Fruit fly (Drosophila melanogaster) whole organism, embryonic: Measurements from ENCODE around the gene CG31050.

Experiments
- CG10321 ChIP-seq: fragments of 200-800 bp; sonication (Bioruptor generic); IDR thresholded peaks from 2 replicates; pipeline ENCODE4 v1.3.6; 2022; ENCODE audit warnings: missing biosample characterization, missing genetic modification characterization
- CG10366 ChIP-seq: fragments of 200-800 bp; sonication (Bioruptor generic); IDR thresholded peaks from 2 replicates; pipeline ENCODE4 v1.3.6; 2022; ENCODE audit warnings: missing biosample characterization, missing genetic modification characterization
- CG13287 ChIP-seq: fragments of 200-800 bp; sonication (Bioruptor generic); IDR thresholded peaks from 2 replicates; pipeline ENCODE4 v1.3.6; 2022; ENCODE audit warnings: missing biosample characterization, missing genetic modification characterization; ENCODE audit not compliant: partially characterized antibody
- CG13775 ChIP-seq: fragments of 200-800 bp; sonication (Bioruptor generic); optimal IDR thresholded peaks from 3 replicates; lab custom pipeline; 2017; ENCODE audit warnings: missing biosample characterization, mild to moderate bottlenecking, missing genetic modification characterization
- CG13894 ChIP-seq: fragments of 200-800 bp; sonication (Bioruptor generic); optimal IDR thresholded peaks from 3 replicates; lab custom pipeline; 2018; ENCODE audit warnings: missing biosample characterization, mild to moderate bottlenecking, missing genetic modification characterization, moderate library complexity
- CG16815 ChIP-seq: fragments of 200-800 bp; sonication (Bioruptor generic); optimal IDR thresholded peaks from 3 replicates; lab custom pipeline; 2017; ENCODE audit warnings: missing biosample characterization, mild to moderate bottlenecking, missing genetic modification characterization
- CG16863 ChIP-seq: fragments of 200-800 bp; sonication (Bioruptor generic); optimal IDR thresholded peaks from 3 replicates; lab custom pipeline; 2016; ENCODE audit warnings: missing biosample characterization, missing genetic modification characterization
- CG17359 ChIP-seq: fragments of 200-800 bp; sonication (Bioruptor generic); optimal IDR thresholded peaks from 3 replicates; lab custom pipeline; 2018; ENCODE audit warnings: missing biosample characterization, mild to moderate bottlenecking, missing genetic modification characterization, moderate library complexity
- CG17568 ChIP-seq: fragments of 200-800 bp; sonication (Bioruptor generic); optimal IDR thresholded peaks from 2 replicates; lab custom pipeline; 2018; ENCODE audit warnings: missing biosample characterization, mild to moderate bottlenecking, missing genetic modification characterization, moderate library complexity
- CG2202 ChIP-seq: fragments of 200-800 bp; sonication (Bioruptor generic); optimal IDR thresholded peaks from 2 replicates; lab custom pipeline; 2018; ENCODE audit warnings: missing biosample characterization, mild to moderate bottlenecking, missing genetic modification characterization
- CG30403 ChIP-seq: fragments of 200-800 bp; sonication (Bioruptor generic); optimal IDR thresholded peaks from 3 replicates; lab custom pipeline; 2016; ENCODE audit warnings: missing biosample characterization, missing genetic modification characterization
- CG30431 ChIP-seq: fragments of 200-800 bp; sonication (Bioruptor generic); optimal IDR thresholded peaks from 2 replicates; lab custom pipeline; 2017; ENCODE audit warnings: missing biosample characterization, missing genetic modification characterization
- CG3407 ChIP-seq: fragments of 200-800 bp; sonication (Bioruptor generic); optimal IDR thresholded peaks from 2 replicates; lab custom pipeline; 2018; ENCODE audit warnings: missing biosample characterization, mild to moderate bottlenecking, missing genetic modification characterization
- CG34422 ChIP-seq: fragments of 200-800 bp; sonication (Bioruptor generic); IDR thresholded peaks from 3 replicates; pipeline ENCODE4 v1.3.6; 2022; ENCODE audit warnings: missing biosample characterization, missing genetic modification characterization
- CG4360 ChIP-seq: fragments of 200-800 bp; sonication (Bioruptor generic); IDR thresholded peaks from 2 replicates; pipeline ENCODE4 v1.3.6; 2022; ENCODE audit warnings: missing biosample characterization, missing genetic modification characterization
- CG6791 ChIP-seq: fragments of 200-800 bp; sonication (Bioruptor generic); IDR thresholded peaks from 3 replicates; pipeline ENCODE4 v1.3.6; 2022; ENCODE audit warnings: missing biosample characterization, missing genetic modification characterization; ENCODE audit not compliant: partially characterized antibody
- CG7786 ChIP-seq: fragments of 200-800 bp; sonication (Bioruptor generic); optimal IDR thresholded peaks from 2 replicates; lab custom pipeline; 2016; ENCODE audit warnings: missing biosample characterization, missing genetic modification characterization
- CG7987 ChIP-seq: fragments of 200-800 bp; sonication (Bioruptor generic); optimal IDR thresholded peaks from 2 replicates; lab custom pipeline; 2018; ENCODE audit warnings: missing biosample characterization, mild to moderate bottlenecking, missing genetic modification characterization, moderate library complexity
- CG9817 ChIP-seq: fragments of 200-800 bp; sonication (Bioruptor generic); optimal IDR thresholded peaks from 2 replicates; lab custom pipeline; 2018; ENCODE audit warnings: missing biosample characterization, mild to moderate bottlenecking, missing genetic modification characterization, moderate library complexity
- CkIIα-i1 ChIP-seq: fragments of 200-800 bp; sonication (Bioruptor generic); IDR thresholded peaks from 2 replicates; pipeline ENCODE4 v1.3.6; 2022; ENCODE audit warnings: missing biosample characterization, missing genetic modification characterization
- Dfd ChIP-seq, 2 experiments: fragments of >200 bp; optimal IDR thresholded peaks; 2 replicates each; lab custom pipeline; 2017; ENCODE audit warnings: missing biosample characterization in 2 of 2, missing genetic modification characterization in 2 of 2
- Dip2 ChIP-seq: fragments of 200-800 bp; sonication (Bioruptor generic); IDR thresholded peaks from 2 replicates; pipeline ENCODE4 v1.3.6; 2022; ENCODE audit warnings: missing biosample characterization, missing genetic modification characterization
- Doc2 ChIP-seq: fragments of 200-800 bp; sonication (Bioruptor generic); IDR thresholded peaks from 2 replicates; pipeline ENCODE4 v1.3.6; 2022; ENCODE audit warnings: missing biosample characterization, missing genetic modification characterization
- Drgx ChIP-seq: fragments of 200-800 bp; sonication (Bioruptor generic); IDR thresholded peaks from 2 replicates; pipeline ENCODE4 v1.3.6; 2022; ENCODE audit warnings: missing biosample characterization, missing genetic modification characterization
- Fer3 ChIP-seq: fragments of 200-800 bp; sonication (Bioruptor generic); optimal IDR thresholded peaks from 2 replicates; lab custom pipeline; 2018; ENCODE audit warnings: missing biosample characterization, mild to moderate bottlenecking, missing genetic modification characterization, moderate library complexity
- Gsc ChIP-seq: fragments of 200-800 bp; sonication (Bioruptor generic); IDR thresholded peaks from 2 replicates; pipeline ENCODE4 v1.3.6; 2022; ENCODE audit warnings: missing biosample characterization, missing genetic modification characterization
- MESR4 ChIP-seq: fragments of 200-800 bp; sonication (Bioruptor generic); optimal IDR thresholded peaks from 2 replicates; lab custom pipeline; 2018; ENCODE audit warnings: missing biosample characterization, mild to moderate bottlenecking, missing genetic modification characterization, moderate library complexity
- Trl ChIP-seq, 3 experiments: fragments of >200 bp in 2 of 3; fragments of 200-800 bp in 1 of 3; sonication (Bioruptor generic) in 1 of 3; optimal IDR thresholded peaks; 2 replicates in 1 of 3; 3 replicates in 2 of 3; lab custom pipeline; 2016 to 2017; ENCODE audit warnings: missing biosample characterization in 1 of 3, missing genetic modification characterization in 1 of 3
- Usf ChIP-seq: fragments of 200-800 bp; sonication (Bioruptor generic); optimal IDR thresholded peaks from 2 replicates; lab custom pipeline; 2017; ENCODE audit warnings: missing genotype, missing biosample characterization, missing genetic modification characterization
- bab2 ChIP-seq: fragments of 200-800 bp; sonication (Bioruptor generic); optimal IDR thresholded peaks from 2 replicates; lab custom pipeline; 2016; ENCODE audit warnings: missing biosample characterization, missing genetic modification characterization
- bcd ChIP-seq: fragments of 200-800 bp; sonication (Bioruptor generic); optimal IDR thresholded peaks from 2 replicates; lab custom pipeline; 2017; ENCODE audit warnings: missing biosample characterization, mild to moderate bottlenecking, missing genetic modification characterization
- btn ChIP-seq: fragments of 200-800 bp; sonication (Bioruptor generic); optimal IDR thresholded peaks from 2 replicates; lab custom pipeline; 2016; ENCODE audit warnings: missing biosample characterization, missing genetic modification characterization
- cas ChIP-seq: fragments of 200-800 bp; sonication (Bioruptor generic); IDR thresholded peaks from 2 replicates; pipeline ENCODE4 v1.3.6; 2022; ENCODE audit warnings: missing biosample characterization, missing genetic modification characterization
- cg ChIP-seq: fragments of 200-800 bp; sonication (Bioruptor generic); optimal IDR thresholded peaks from 3 replicates; lab custom pipeline; 2019; ENCODE audit warnings: missing biosample characterization, mild to moderate bottlenecking, missing genetic modification characterization, moderate library complexity
- dan ChIP-seq: fragments of 200-800 bp; sonication (Bioruptor generic); IDR thresholded peaks from 2 replicates; pipeline ENCODE4 v1.3.6; 2022; ENCODE audit warnings: missing biosample characterization, missing genetic modification characterization
- dysf ChIP-seq: fragments of 200-800 bp; sonication (Bioruptor generic); IDR thresholded peaks from 3 replicates; pipeline ENCODE4 v1.3.6; 2022; ENCODE audit warnings: missing biosample characterization, missing genetic modification characterization
- fd102C ChIP-seq: fragments of 200-800 bp; sonication (Bioruptor generic); optimal IDR thresholded peaks from 2 replicates; lab custom pipeline; 2018; ENCODE audit warnings: missing biosample characterization, mild to moderate bottlenecking, missing genetic modification characterization, moderate library complexity
- ham ChIP-seq: fragments of 200-800 bp; sonication (Bioruptor generic); IDR thresholded peaks from 2 replicates; pipeline ENCODE4 v1.3.6; 2022; ENCODE audit warnings: missing biosample characterization, missing genetic modification characterization
- hkb ChIP-seq, 2 experiments: fragments of 200-800 bp in 1 of 2; fragments of >200 bp in 1 of 2; sonication (Bioruptor generic) in 1 of 2; IDR thresholded peaks in 1 of 2; optimal IDR thresholded peaks in 1 of 2; 2 replicates each; pipeline versions ENCODE4 v1.3.6 to Lab custom; 2017 to 2022; ENCODE audit warnings: missing biosample characterization in 1 of 2, missing genetic modification characterization in 1 of 2
- lab ChIP-seq: fragments of 200-800 bp; sonication (Bioruptor generic); optimal IDR thresholded peaks from 3 replicates; lab custom pipeline; 2017; ENCODE audit warnings: missing biosample characterization, missing genetic modification characterization, mild to moderate bottlenecking, moderate library complexity, missing genetic modification reagents
- oc ChIP-seq: fragments of 200-800 bp; sonication (Bioruptor generic); optimal IDR thresholded peaks from 2 replicates; lab custom pipeline; 2018; ENCODE audit warnings: missing biosample characterization, mild to moderate bottlenecking, missing genetic modification characterization, moderate library complexity
- phol ChIP-seq: fragments of 200-800 bp; sonication (Bioruptor generic); optimal IDR thresholded peaks from 3 replicates; lab custom pipeline; 2018; ENCODE audit warnings: missing biosample characterization, mild to moderate bottlenecking, missing genetic modification characterization, moderate library complexity
- ro ChIP-seq: fragments of 200-800 bp; sonication (Bioruptor generic); IDR thresholded peaks from 2 replicates; pipeline ENCODE4 v1.3.6; 2022; ENCODE audit warnings: missing biosample characterization, missing genetic modification characterization
- shn ChIP-seq: fragments of 200-800 bp; sonication (Bioruptor generic); optimal IDR thresholded peaks from 3 replicates; lab custom pipeline; 2016; ENCODE audit warnings: missing biosample characterization, missing genetic modification characterization
- slp2 ChIP-seq: fragments of 200-800 bp; sonication (Bioruptor generic); optimal IDR thresholded peaks from 2 replicates; lab custom pipeline; 2016; ENCODE audit warnings: missing biosample characterization, missing genetic modification characterization
- sr ChIP-seq: fragments of 200-800 bp; sonication (Bioruptor generic); IDR thresholded peaks from 3 replicates; pipeline ENCODE4 v1.3.6; 2022; ENCODE audit warnings: missing biosample characterization, missing genetic modification characterization
- tx ChIP-seq: fragments of 200-800 bp; sonication (Bioruptor generic); optimal IDR thresholded peaks from 2 replicates; lab custom pipeline; 2016; ENCODE audit warnings: missing biosample characterization, missing genetic modification characterization
- wdn ChIP-seq: fragments of 200-800 bp; sonication (Bioruptor generic); IDR thresholded peaks from 2 replicates; pipeline ENCODE4 v1.3.6; 2022; ENCODE audit warnings: missing biosample characterization, missing genetic modification characterization
- zen ChIP-seq: fragments of 200-800 bp; sonication (Bioruptor generic); optimal IDR thresholded peaks from 3 replicates; lab custom pipeline; 2018; ENCODE audit warnings: missing biosample characterization, mild to moderate bottlenecking, missing genetic modification characterization, moderate library complexity

Gene CG31050

dm6 chr3R:28676870-28677526, 26.7 kb upstream of the CG31050 start (continued):
- TF ChIP-seq Dfd (GFP tag; optimal IDR thresholded peaks at IDR 0.05; lab: Kevin White, UChicago) (no peak), CG13287 (no peak), ro (no peak), Fer3 (tag; lab: Kevin White, UChicago) (peak; percentile 66), CG7786 (GFP tag; lab: Kevin White, UChicago) (no peak), bab2 (GFP tag; lab: Kevin White, UChicago) (no peak), CG13894 (tag; lab: Kevin White, UChicago) (no peak), CG2202 (tag; lab: Kevin White, UChicago) (no peak), dan (GFP tag; lab: Robert Waterston, UW) (no peak), tx (GFP tag; lab: Kevin White, UChicago) (no peak), Dip2 (no peak), oc (tag; lab: Kevin White, UChicago) (peak; percentile 48), CG3407 (GFP tag; lab: Kevin White, UChicago) (no peak), CG16815 (no peak), cas (GFP tag; lab: Robert Waterston, UW) (0 out of 2 replicates have a peak, but pooled peaks have one; percentile 37), MESR4 (GFP tag; lab: Kevin White, UChicago) (no peak), dysf (GFP tag; lab: Robert Waterston, UW) (peak; percentile 80), CkIIα-i1 (GFP tag; lab: Robert Waterston, UW) (peak; percentile 53; the same call in 1 of the 2 replicates), Doc2 (GFP tag; lab: Robert Waterston, UW) (peak; percentile 45; the same call in 1 of the 2 replicates), CG6791 (no peak), wdn (GFP tag; lab: Robert Waterston, UW) (0 out of 2 replicates have a peak, but pooled peaks have one; percentile 11), hkb (optimal IDR thresholded peaks at IDR 0.05; lab: Kevin White, UChicago) (no peak), hkb (GFP tag; IDR thresholded peaks at IDR 0.05; lab: Robert Waterston, UW) (peak; percentile 83), shn (GFP tag; lab: Kevin White, UChicago) (no peak), cg (GFP tag; lab: Kevin White, UChicago) (no peak), fd102C (GFP tag; lab: Kevin White, UChicago) (no peak), CG17359 (peak; percentile 53), ham (no peak), CG16863 (GFP tag; lab: Kevin White, UChicago) (no peak), Trl (optimal IDR thresholded peaks at IDR 0.05; lab: Kevin White, UChicago) (no peak), Trl (GFP tag; optimal IDR thresholded peaks at IDR 0.05; lab: Kevin White, UChicago) (no peak), CG30431 (GFP tag; lab: Kevin White, UChicago) (no peak), phol (tag; lab: Kevin White, UChicago) (peak; percentile 12), CG10321 (no peak), CG7987 (GFP tag; lab: Kevin White, UChicago) (no peak), Usf (GFP tag; lab: Kevin White, UChicago) (no peak), CG4360 (GFP tag; lab: Robert Waterston, UW) (no peak), sr (GFP tag; lab: Robert Waterston, UW) (no peak), Gsc (GFP tag; lab: Robert Waterston, UW) (no peak), zen (no peak), CG30403 (peak; percentile 69), CG10366 (GFP tag; lab: Robert Waterston, UW) (peak; percentile 71), CG34422 (GFP tag; lab: Robert Waterston, UW) (0 out of 3 replicates have a peak, but pooled peaks have one; percentile 56), CG9817 (tag; lab: Kevin White, UChicago) (peak; percentile 59), Drgx (GFP tag; lab: Robert Waterston, UW) (no peak), bcd (GFP tag; lab: Kevin White, UChicago) (peak; percentile 53), lab (GFP tag; lab: Kevin White, UChicago) (peak; percentile 71), btn (GFP tag; lab: Kevin White, UChicago) (no peak), slp2 (GFP tag; lab: Kevin White, UChicago) (no peak), CG13775 (GFP tag; lab: Kevin White, UChicago) (no peak), CG17568 (peak; percentile 10)
